Worm (Caenorhabditis elegans): Measurements from ENCODE around the gene C50F4.6.

- TF ChIP-seq ama-1 (optimal IDR thresholded peaks at IDR 0.05) (no peak), ama-1 (GFP tag; optimal IDR thresholded peaks at IDR 0.05) (no peak), mxl-1 (tag; optimal IDR thresholded peaks at IDR 0.05) (no peak), tlf-1 (GFP tag; optimal IDR thresholded peaks at IDR 0.05) (no peak), attf-5 (GFP tag; optimal IDR thresholded peaks at IDR 0.05) (no peak), unc-62 (GFP tag; optimal IDR thresholded peaks at IDR 0.05) (no peak), ztf-18 (tag; optimal IDR thresholded peaks at IDR 0.05) (no peak), chd-7 (tag; optimal IDR thresholded peaks at IDR 0.05) (no peak), Y79H2A.3 (GFP tag; conservative IDR thresholded peaks at IDR 0.05) (no peak), hmg-1.2 (GFP tag; IDR thresholded peaks at IDR 0.05) (no peak), sea-2 (GFP tag; IDR thresholded peaks at IDR 0.05) (no peak)
Observed at ce11 chrV:9576991-9577390, 31.1 kb downstream of the C50F4.6 start, which contains the start of gene F25B3.2.

All from whole organism, young adult.